Worm (Caenorhabditis elegans): ENCODE data around the gene T22B3.3.

ce11 chrIV:11735025-11735424, 31.4 kb upstream of the T22B3.3 start, which contains the start of gene K01A6.6:
- no peak for TF ChIP-seq daf-12 (tag; optimal IDR thresholded peaks at IDR 0.05)
- TF ChIP-seq unc-62 (GFP tag; optimal IDR thresholded peaks at IDR 0.05), result no peak
- no peak for TF ChIP-seq ceh-16 (tag; optimal IDR thresholded peaks at IDR 0.05)
- TF ChIP-seq zag-1 (tag; optimal IDR thresholded peaks at IDR 0.05), result no peak
- TF ChIP-seq snpc-4 (tag; optimal IDR thresholded peaks at IDR 0.05), result no peak
- no peak for TF ChIP-seq nhr-43 (tag; optimal IDR thresholded peaks at IDR 0.05; ENCODE audit: poor library complexity, severe bottlenecking)
- TF ChIP-seq pha-4 (tag; optimal IDR thresholded peaks at IDR 0.05), result no peak
- TF ChIP-seq nhr-11 (tag; optimal IDR thresholded peaks at IDR 0.05), result no peak
- no peak for TF ChIP-seq elt-2 (tag; optimal IDR thresholded peaks at IDR 0.05)
- no peak for TF ChIP-seq lin-39 (tag; optimal IDR thresholded peaks at IDR 0.05)
- no peak for TF ChIP-seq ceh-82 (tag; optimal IDR thresholded peaks at IDR 0.05)

Measured in whole organism, L3 larva.